Worm (Caenorhabditis elegans): ENCODE measurements around the gene F40G9.14.

The F40G9.14 gene

ce11 chrIII:207023-207422, 29.4 kb upstream of the F40G9.14 start, which contains the start of gene W10C4.1:
TSS of gene W10C4.1 (minus strand) at chrIII:207123.
- TF ChIP-seq flt-1 (GFP tag; IDR thresholded peaks at IDR 0.05) (no peak), F13C5.2 (tag; optimal IDR thresholded peaks at IDR 0.05) (no peak), tra-4 (tag; optimal IDR thresholded peaks at IDR 0.05) (no peak), hmbx-1 (tag; optimal IDR thresholded peaks at IDR 0.05) (no peak), aly-1 (tag; optimal IDR thresholded peaks at IDR 0.05) (no peak), scrt-1 (GFP tag; IDR thresholded peaks at IDR 0.05) (no peak), sea-1 (GFP tag; conservative IDR thresholded peaks at IDR 0.05) (no peak), ama-1 (optimal IDR thresholded peaks at IDR 0.05) (no peak), tbx-37 (GFP tag; conservative IDR thresholded peaks at IDR 0.05) (no peak), B0310.2 (tag; optimal IDR thresholded peaks at IDR 0.05) (no peak), ets-7 (tag; optimal IDR thresholded peaks at IDR 0.05) (no peak), hmg-4 (GFP tag; optimal IDR thresholded peaks at IDR 0.05) (no peak), ceh-36 (tag; optimal IDR thresholded peaks at IDR 0.05) (no peak), pes-1 (GFP tag; IDR thresholded peaks at IDR 0.05) (no peak)

ce11 chrIII:203953-204352, 26.3 kb upstream of the F40G9.14 start:
- no peak for TF ChIP-seq pes-1 (GFP tag; IDR thresholded peaks at IDR 0.05)
- TF ChIP-seq hmbx-1 (tag; optimal IDR thresholded peaks at IDR 0.05) = no peak
- TF ChIP-seq tbx-11 (GFP tag; IDR thresholded peaks at IDR 0.05) = no peak
- no peak for TF ChIP-seq aly-1 (tag; optimal IDR thresholded peaks at IDR 0.05)
- TF ChIP-seq ama-1 (optimal IDR thresholded peaks at IDR 0.05) = no peak
- no peak for TF ChIP-seq sea-1 (GFP tag; conservative IDR thresholded peaks at IDR 0.05)
- TF ChIP-seq ceh-13 (GFP tag; optimal IDR thresholded peaks at IDR 0.05) = no peak
- TF ChIP-seq flt-1 (GFP tag; IDR thresholded peaks at IDR 0.05) = no peak
- no peak for TF ChIP-seq scrt-1 (GFP tag; IDR thresholded peaks at IDR 0.05)
- TF ChIP-seq tra-4 (tag; optimal IDR thresholded peaks at IDR 0.05) = no peak
- TF ChIP-seq F13C5.2 (tag; optimal IDR thresholded peaks at IDR 0.05) = no peak
- TF ChIP-seq tbx-37 (GFP tag; conservative IDR thresholded peaks at IDR 0.05) = no peak

DNA sequence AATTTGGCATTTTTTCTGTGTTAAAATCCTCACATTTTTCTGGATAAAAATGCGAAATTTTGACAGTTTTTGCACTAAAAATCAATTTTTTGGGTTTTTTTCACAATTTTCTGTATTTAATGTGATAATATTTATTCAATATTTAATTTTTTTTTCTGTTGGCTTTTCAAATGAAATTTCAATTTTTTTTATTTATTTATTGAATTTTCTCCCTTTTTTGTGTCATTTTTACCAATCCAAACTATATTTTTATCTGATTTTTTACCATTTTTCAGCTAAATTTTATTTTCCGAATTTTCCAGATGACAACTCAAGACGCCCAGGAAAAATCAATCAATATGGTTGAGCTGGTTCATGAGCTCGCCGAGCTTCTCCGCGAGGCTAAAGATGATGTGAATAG, 16.5 kb upstream of the F40G9.14 start, which contains the start of gene F40G9.17:
Gene F40G9.17 (plus strand): TSS at position 301 of the 400 bp plus-strand sequence.
- no peak for TF ChIP-seq ceh-13 (GFP tag; optimal IDR thresholded peaks at IDR 0.05)
- no peak for TF ChIP-seq hmbx-1 (tag; optimal IDR thresholded peaks at IDR 0.05)
- no peak for TF ChIP-seq tbx-11 (GFP tag; IDR thresholded peaks at IDR 0.05)
- no peak for TF ChIP-seq tra-4 (tag; optimal IDR thresholded peaks at IDR 0.05)
- no peak for TF ChIP-seq B0310.2 (tag; optimal IDR thresholded peaks at IDR 0.05)
- TF ChIP-seq ama-1 (optimal IDR thresholded peaks at IDR 0.05) = no peak
- TF ChIP-seq pes-1 (GFP tag; IDR thresholded peaks at IDR 0.05) = no peak
- TF ChIP-seq hmg-4 (GFP tag; optimal IDR thresholded peaks at IDR 0.05) = no peak
- no peak for TF ChIP-seq scrt-1 (GFP tag; IDR thresholded peaks at IDR 0.05)
- no peak for TF ChIP-seq hnd-1 (tag; optimal IDR thresholded peaks at IDR 0.05)
- TF ChIP-seq aly-1 (tag; optimal IDR thresholded peaks at IDR 0.05) = no peak

ce11 chrIII:191803-192202, 14.2 kb upstream of the F40G9.14 start, which contains the start of gene sec-20:
TSS of gene sec-20 (plus strand) at chrIII:192103.
- no peak for TF ChIP-seq ets-7 (tag; optimal IDR thresholded peaks at IDR 0.05)
- no peak for TF ChIP-seq F13C5.2 (tag; optimal IDR thresholded peaks at IDR 0.05)
- TF ChIP-seq hmg-4 (GFP tag; optimal IDR thresholded peaks at IDR 0.05) = no peak
- TF ChIP-seq hnd-1 (tag; optimal IDR thresholded peaks at IDR 0.05) = no peak
- no peak for TF ChIP-seq pes-1 (GFP tag; IDR thresholded peaks at IDR 0.05)
- no peak for TF ChIP-seq hmbx-1 (tag; optimal IDR thresholded peaks at IDR 0.05)
- no peak for TF ChIP-seq scrt-1 (GFP tag; IDR thresholded peaks at IDR 0.05)
- no peak for TF ChIP-seq ama-1 (optimal IDR thresholded peaks at IDR 0.05)
- TF ChIP-seq ceh-36 (tag; optimal IDR thresholded peaks at IDR 0.05) = no peak
- TF ChIP-seq tbx-37 (GFP tag; conservative IDR thresholded peaks at IDR 0.05) = no peak
- TF ChIP-seq ceh-13 (GFP tag; optimal IDR thresholded peaks at IDR 0.05) = no peak
- TF ChIP-seq tbx-11 (GFP tag; IDR thresholded peaks at IDR 0.05) = no peak
- no peak for TF ChIP-seq flt-1 (GFP tag; IDR thresholded peaks at IDR 0.05)
- TF ChIP-seq B0310.2 (tag; optimal IDR thresholded peaks at IDR 0.05) = no peak
- TF ChIP-seq aly-1 (tag; optimal IDR thresholded peaks at IDR 0.05) = no peak
- TF ChIP-seq sea-1 (GFP tag; conservative IDR thresholded peaks at IDR 0.05) = no peak
- TF ChIP-seq tra-4 (tag; optimal IDR thresholded peaks at IDR 0.05) = no peak

DNA sequence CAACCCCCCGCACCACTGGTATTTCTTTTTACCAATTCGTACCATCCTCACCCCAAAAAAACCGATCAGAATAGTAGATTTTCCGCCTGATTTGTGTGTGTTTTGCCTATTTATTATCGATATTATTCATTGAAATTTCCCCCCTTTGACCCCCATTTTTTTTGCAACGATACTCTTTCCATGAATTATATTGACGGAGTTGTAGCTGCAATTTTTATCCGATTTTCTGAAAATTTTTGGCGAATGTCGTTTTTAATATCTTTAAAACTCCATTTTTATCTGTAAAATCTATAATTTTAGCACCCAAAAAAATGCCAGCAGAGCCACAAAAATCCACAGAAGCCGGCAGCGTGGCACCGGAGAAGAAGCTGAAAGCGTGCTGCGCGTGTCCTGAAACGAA, 13.1 kb upstream of the F40G9.14 start, which contains the start of gene cox-17:
Gene cox-17 (plus strand): TSS at position 301 of the 400 bp plus-strand sequence.
- TF ChIP-seq flt-1 (GFP tag; IDR thresholded peaks at IDR 0.05) (no peak), tbx-11 (GFP tag; IDR thresholded peaks at IDR 0.05) (no peak), scrt-1 (GFP tag; IDR thresholded peaks at IDR 0.05) (no peak), ceh-13 (GFP tag; optimal IDR thresholded peaks at IDR 0.05) (no peak), F13C5.2 (tag; optimal IDR thresholded peaks at IDR 0.05) (no peak), hmbx-1 (tag; optimal IDR thresholded peaks at IDR 0.05) (no peak), ets-7 (tag; optimal IDR thresholded peaks at IDR 0.05) (no peak), sea-1 (GFP tag; conservative IDR thresholded peaks at IDR 0.05) (no peak), pes-1 (GFP tag; IDR thresholded peaks at IDR 0.05) (no peak), hmg-4 (GFP tag; optimal IDR thresholded peaks at IDR 0.05) (no peak), hnd-1 (tag; optimal IDR thresholded peaks at IDR 0.05) (no peak), B0310.2 (tag; optimal IDR thresholded peaks at IDR 0.05) (no peak), tbx-37 (GFP tag; conservative IDR thresholded peaks at IDR 0.05) (no peak), ceh-36 (tag; optimal IDR thresholded peaks at IDR 0.05) (no peak), aly-1 (tag; optimal IDR thresholded peaks at IDR 0.05) (no peak), tra-4 (tag; optimal IDR thresholded peaks at IDR 0.05) (no peak), ama-1 (optimal IDR thresholded peaks at IDR 0.05) (no peak)

- no peak for TF ChIP-seq aly-1 (tag; optimal IDR thresholded peaks at IDR 0.05)
- TF ChIP-seq ets-7 (tag; optimal IDR thresholded peaks at IDR 0.05) = no peak
- TF ChIP-seq hmbx-1 (tag; optimal IDR thresholded peaks at IDR 0.05) = no peak
- no peak for TF ChIP-seq sea-1 (GFP tag; conservative IDR thresholded peaks at IDR 0.05)
- TF ChIP-seq scrt-1 (GFP tag; IDR thresholded peaks at IDR 0.05) = no peak
- TF ChIP-seq B0310.2 (tag; optimal IDR thresholded peaks at IDR 0.05) = no peak
- no peak for TF ChIP-seq ceh-13 (GFP tag; optimal IDR thresholded peaks at IDR 0.05)
- TF ChIP-seq hnd-1 (tag; optimal IDR thresholded peaks at IDR 0.05) = no peak
- TF ChIP-seq pes-1 (GFP tag; IDR thresholded peaks at IDR 0.05) = no peak
- TF ChIP-seq ceh-36 (tag; optimal IDR thresholded peaks at IDR 0.05) = no peak
- TF ChIP-seq hmg-4 (GFP tag; optimal IDR thresholded peaks at IDR 0.05) = no peak
- no peak for TF ChIP-seq tbx-11 (GFP tag; IDR thresholded peaks at IDR 0.05)
- no peak for TF ChIP-seq F13C5.2 (tag; optimal IDR thresholded peaks at IDR 0.05)
- no peak for TF ChIP-seq ama-1 (optimal IDR thresholded peaks at IDR 0.05)
- TF ChIP-seq tbx-37 (GFP tag; conservative IDR thresholded peaks at IDR 0.05) = no peak
- no peak for TF ChIP-seq flt-1 (GFP tag; IDR thresholded peaks at IDR 0.05)
- TF ChIP-seq tra-4 (tag; optimal IDR thresholded peaks at IDR 0.05) = no peak
Measured at ce11 chrIII:189280-189679, 11.7 kb upstream of the F40G9.14 start.

DNA sequence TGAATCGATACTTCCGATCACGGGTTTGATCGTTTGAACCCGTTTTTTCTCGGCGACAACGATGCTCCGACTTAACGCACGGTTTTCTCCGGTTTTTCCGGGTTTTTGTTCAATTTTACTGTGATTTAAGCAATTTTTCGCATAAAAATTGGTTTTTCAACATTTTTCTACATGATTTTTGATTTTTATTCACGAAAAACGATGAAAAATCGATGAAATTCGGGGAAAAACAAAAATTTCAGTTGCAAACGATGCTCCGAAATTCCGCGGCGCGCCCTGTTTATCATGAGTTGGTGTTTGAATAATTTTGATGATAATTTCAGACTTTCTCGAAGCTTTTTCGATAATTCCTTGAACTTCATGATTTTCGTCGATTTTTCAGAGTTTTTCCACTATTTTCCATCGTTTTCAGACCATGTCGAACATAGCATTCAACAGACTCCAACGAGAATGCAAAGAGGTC, 10.8 kb upstream of the F40G9.14 start, which contains the start of gene ubc-20:
Gene ubc-20 (plus strand): TSS at position 413 of the 463 bp plus-strand sequence.
- TF ChIP-seq hnd-1 (tag; optimal IDR thresholded peaks at IDR 0.05) (no peak), scrt-1 (GFP tag; IDR thresholded peaks at IDR 0.05) (no peak), aly-1 (tag; optimal IDR thresholded peaks at IDR 0.05) (no peak), F13C5.2 (tag; optimal IDR thresholded peaks at IDR 0.05) (no peak), hmg-4 (GFP tag; optimal IDR thresholded peaks at IDR 0.05) (no peak), tbx-37 (GFP tag; conservative IDR thresholded peaks at IDR 0.05) (no peak), pes-1 (GFP tag; IDR thresholded peaks at IDR 0.05) (no peak), ceh-13 (GFP tag; optimal IDR thresholded peaks at IDR 0.05) (no peak), ceh-36 (tag; optimal IDR thresholded peaks at IDR 0.05) (no peak), B0310.2 (tag; optimal IDR thresholded peaks at IDR 0.05) (no peak), flt-1 (GFP tag; IDR thresholded peaks at IDR 0.05) (no peak), sea-1 (GFP tag; conservative IDR thresholded peaks at IDR 0.05) (no peak), ets-7 (tag; optimal IDR thresholded peaks at IDR 0.05) (no peak), tra-4 (tag; optimal IDR thresholded peaks at IDR 0.05) (no peak), ama-1 (optimal IDR thresholded peaks at IDR 0.05) (no peak), hmbx-1 (tag; optimal IDR thresholded peaks at IDR 0.05) (no peak), tbx-11 (GFP tag; IDR thresholded peaks at IDR 0.05) (no peak)
